Worm (Caenorhabditis elegans) whole organism, L1 larva: ENCODE data around the gene T21C9.11.

Source experiments
- C04F5.9 ChIP-seq: sonication (generic microtip); optimal IDR thresholded peaks from 2 replicates; lab custom pipeline; 2016; ENCODE audit warnings: missing genetic modification characterization, missing compliant biosample characterization
- C16A3.4 ChIP-seq: fragments of 150-350 bp; optimal IDR thresholded peaks from 2 replicates; lab custom pipeline; 2014; ENCODE audit warnings: missing biosample characterization, missing genetic modification characterization
- C34B4.2 ChIP-seq: sonication (generic microtip); optimal IDR thresholded peaks from 2 replicates; lab custom pipeline; 2017; ENCODE audit warnings: mild to moderate bottlenecking, missing genetic modification characterization, missing compliant biosample characterization
- F16B12.6 ChIP-seq: fragments of 150-350 bp; optimal IDR thresholded peaks from 2 replicates; lab custom pipeline; 2014; ENCODE audit warnings: missing biosample characterization, missing genetic modification characterization
- aha-1 ChIP-seq: fragments of 150-350 bp; optimal IDR thresholded peaks from 2 replicates; lab custom pipeline; 2014; ENCODE audit warnings: missing biosample characterization, missing genetic modification characterization
- alr-1 ChIP-seq: fragments of 200-800 bp; sonication (Bioruptor generic); optimal IDR thresholded peaks from 2 replicates; lab custom pipeline; 2018; ENCODE audit warnings: borderline replicate concordance, mild to moderate bottlenecking, missing genetic modification characterization, missing compliant biosample characterization
- aly-2 ChIP-seq: fragments of 150-350 bp; optimal IDR thresholded peaks from 2 replicates; lab custom pipeline; 2014; ENCODE audit warnings: missing biosample characterization, missing genetic modification characterization
- ama-1 ChIP-seq: fragments of 150-350 bp; optimal IDR thresholded peaks from 2 replicates; lab custom pipeline; 2014
- ceh-8 ChIP-seq: fragments of 200-800 bp; sonication (Bioruptor generic); optimal IDR thresholded peaks from 2 replicates; lab custom pipeline; 2018; ENCODE audit warnings: mild to moderate bottlenecking, missing genetic modification characterization, moderate library complexity, missing compliant biosample characterization
- dpl-1 ChIP-seq, 3 experiments: fragments of 150-350 bp in 2 of 3; sonication (generic microtip) in 1 of 3; optimal IDR thresholded peaks; 2 replicates each; lab custom pipeline; 2014 to 2017; ENCODE audit warnings: missing biosample characterization in 3 of 3, missing genetic modification characterization in 3 of 3, missing genetic modification reagents in 3 of 3
- dsc-1 ChIP-seq: sonication (generic microtip); optimal IDR thresholded peaks from 2 replicates; lab custom pipeline; 2016; ENCODE audit warnings: mild to moderate bottlenecking, missing genetic modification characterization, missing compliant biosample characterization
- efl-1 ChIP-seq, 4 experiments: fragments of 150-350 bp; optimal IDR thresholded peaks in 3 of 4; peaks in 1 of 4; 1 replicate in 1 of 4; 2 replicates in 3 of 4; lab custom pipeline; 2014; ENCODE audit warnings: missing biosample characterization in 2 of 4, missing genetic modification characterization in 2 of 4, missing genetic modification reagents in 2 of 4
- elt-2 ChIP-seq: sonication (generic microtip); optimal IDR thresholded peaks from 2 replicates; lab custom pipeline; 2016; ENCODE audit warnings: missing genetic modification characterization, mild to moderate bottlenecking, inconsistent platforms, missing compliant biosample characterization, missing genetic modification reagents
- fkh-10 ChIP-seq: sonication (generic microtip); optimal IDR thresholded peaks from 2 replicates; lab custom pipeline; 2017; ENCODE audit warnings: missing biosample characterization, missing genetic modification reagents, missing genetic modification characterization
- fos-1 ChIP-seq: fragments of 150-350 bp; optimal IDR thresholded peaks from 2 replicates; lab custom pipeline; 2014; ENCODE audit warnings: missing biosample characterization, missing genetic modification characterization
- hpl-2 ChIP-seq: fragments of 150-350 bp; optimal IDR thresholded peaks from 2 replicates; lab custom pipeline; 2014; ENCODE audit warnings: missing biosample characterization, missing genetic modification reagents, missing genetic modification characterization
- jun-1 ChIP-seq: fragments of 150-350 bp; optimal IDR thresholded peaks from 2 replicates; lab custom pipeline; 2014; ENCODE audit warnings: missing biosample characterization, missing genetic modification reagents, missing genetic modification characterization
- lin-14 ChIP-seq: fragments of 200-800 bp; sonication (Bioruptor generic); optimal IDR thresholded peaks from 2 replicates; lab custom pipeline; 2018; ENCODE audit warnings: mild to moderate bottlenecking, missing genetic modification characterization, moderate library complexity, missing compliant biosample characterization
- lin-35 ChIP-seq, 2 experiments: fragments of 150-350 bp; optimal IDR thresholded peaks; 2 replicates each; lab custom pipeline; 2014; ENCODE audit warnings: missing biosample characterization in 2 of 2, missing genetic modification characterization in 2 of 2, missing genetic modification reagents in 2 of 2
- lin-39 ChIP-seq: fragments of 150-350 bp; optimal IDR thresholded peaks from 2 replicates; lab custom pipeline; 2014; ENCODE audit warnings: missing biosample characterization, missing genetic modification reagents, missing genetic modification characterization
- mep-1 ChIP-seq: fragments of 150-350 bp; optimal IDR thresholded peaks from 2 replicates; lab custom pipeline; 2014; ENCODE audit warnings: missing biosample characterization, missing genetic modification characterization
- nhr-11 ChIP-seq: fragments of 150-350 bp; optimal IDR thresholded peaks from 2 replicates; lab custom pipeline; 2014; ENCODE audit warnings: missing biosample characterization, missing genetic modification characterization
- nhr-20 ChIP-seq: sonication (generic microtip); optimal IDR thresholded peaks from 2 replicates; lab custom pipeline; 2016; ENCODE audit warnings: mild to moderate bottlenecking, missing genetic modification characterization, missing compliant biosample characterization
- nhr-237 ChIP-seq: fragments of 150-350 bp; optimal IDR thresholded peaks from 2 replicates; lab custom pipeline; 2014; ENCODE audit warnings: missing biosample characterization, missing genetic modification characterization
- nhr-71 ChIP-seq: sonication (generic microtip); optimal IDR thresholded peaks from 2 replicates; lab custom pipeline; 2016; ENCODE audit warnings: mild to moderate bottlenecking, missing genetic modification characterization, moderate library complexity, missing compliant biosample characterization
- nhr-77 ChIP-seq: fragments of 150-350 bp; optimal IDR thresholded peaks from 2 replicates; lab custom pipeline; 2014; ENCODE audit warnings: missing biosample characterization, missing genetic modification characterization
- nhr-85 ChIP-seq: sonication (generic microtip); peaks from one replicate; lab custom pipeline; 2016; ENCODE audit warnings: missing genetic modification characterization, inconsistent platforms, missing compliant biosample characterization
- nhr-90 ChIP-seq: sonication (generic microtip); optimal IDR thresholded peaks from 2 replicates; lab custom pipeline; 2016; ENCODE audit warnings: mild to moderate bottlenecking, missing genetic modification characterization, missing compliant biosample characterization; ENCODE audit not compliant: poor library complexity
- pax-3 ChIP-seq: fragments of 200-800 bp; sonication (Bioruptor generic); optimal IDR thresholded peaks from 2 replicates; lab custom pipeline; 2018; ENCODE audit warnings: mild to moderate bottlenecking, missing genetic modification characterization, moderate library complexity, missing compliant biosample characterization
- pqm-1 ChIP-seq: sonication (generic microtip); optimal IDR thresholded peaks from 3 replicates; lab custom pipeline; 2017; ENCODE audit warnings: missing biosample characterization, missing genetic modification characterization
- skn-1 ChIP-seq: fragments of 150-350 bp; optimal IDR thresholded peaks from 2 replicates; lab custom pipeline; 2014; ENCODE audit warnings: missing biosample characterization, missing genetic modification characterization
- snpc-4 ChIP-seq: fragments of 150-350 bp; optimal IDR thresholded peaks from 2 replicates; lab custom pipeline; 2014; ENCODE audit warnings: missing biosample characterization, missing genetic modification characterization
- swsn-7 ChIP-seq: sonication (generic microtip); optimal IDR thresholded peaks from 2 replicates; lab custom pipeline; 2016; ENCODE audit warnings: missing genetic modification characterization, missing compliant biosample characterization
- tlp-1 ChIP-seq: fragments of 150-350 bp; optimal IDR thresholded peaks from 2 replicates; lab custom pipeline; 2014; ENCODE audit warnings: missing biosample characterization, missing genetic modification characterization
- unc-30 ChIP-seq: sonication (generic microtip); optimal IDR thresholded peaks from 2 replicates; lab custom pipeline; 2017; ENCODE audit warnings: missing biosample characterization, missing genetic modification characterization
- vab-15 ChIP-seq: sonication (generic microtip); optimal IDR thresholded peaks from 2 replicates; lab custom pipeline; 2017; ENCODE audit warnings: missing genotype, mild to moderate bottlenecking, missing genetic modification characterization, missing compliant biosample characterization
- zag-1 ChIP-seq: fragments of 150-350 bp; optimal IDR thresholded peaks from 2 replicates; lab custom pipeline; 2014; ENCODE audit warnings: missing biosample characterization, missing genetic modification characterization
- zip-4 ChIP-seq: fragments of 200-800 bp; sonication (Bioruptor generic); optimal IDR thresholded peaks from 2 replicates; lab custom pipeline; 2018; ENCODE audit warnings: mild to moderate bottlenecking, missing genetic modification characterization, moderate library complexity, missing compliant biosample characterization

The T21C9.11 gene

ce11 chrV:10597234-10597633 lies 2.5 kb upstream of the T21C9.11 start, which contains the start of gene T21C9.13:
TSS of gene T21C9.13 (plus strand) at chrV:10597266.
- no peak for TF ChIP-seq pax-3 (tag; lab: Kevin White, UChicago)
- TF ChIP-seq zag-1, result no peak
- no peak for TF ChIP-seq C04F5.9 (tag; lab: Kevin White, UChicago)
- no peak for TF ChIP-seq zip-4
- TF ChIP-seq dsc-1 (tag; lab: Kevin White, UChicago), result no peak
- TF ChIP-seq C34B4.2 (tag; lab: Kevin White, UChicago), result no peak
- TF ChIP-seq pqm-1 (tag; lab: Kevin White, UChicago), result no peak
- no peak for TF ChIP-seq ama-1 (lab: Kevin White, UChicago)
- no peak for TF ChIP-seq hpl-2
- no peak for TF ChIP-seq jun-1
- TF ChIP-seq skn-1, result no peak
- no peak for TF ChIP-seq ceh-8 (GFP tag; lab: Kevin White, UChicago)
- no peak for TF ChIP-seq mep-1 (tag; lab: Kevin White, UChicago)
- TF ChIP-seq F16B12.6 (tag; lab: Kevin White, UChicago), result no peak
- TF ChIP-seq alr-1, result no peak
- no peak for TF ChIP-seq unc-30 (tag; lab: Kevin White, UChicago)

- TF ChIP-seq vab-15 (tag; lab: Kevin White, UChicago) (no peak), fkh-10 (GFP tag; lab: Kevin White, UChicago) (no peak), tlp-1 (no peak), nhr-237 (tag; lab: Kevin White, UChicago) (no peak), elt-2 (no peak), dpl-1 (GFP tag; optimal IDR thresholded peaks at IDR 0.05; lab: Kevin White, UChicago) (no peak), nhr-90 (tag; lab: Kevin White, UChicago) (no peak), aly-2 (no peak), ceh-8 (GFP tag; lab: Kevin White, UChicago) (no peak), lin-39 (tag; lab: Kevin White, UChicago) (no peak), snpc-4 (tag; lab: Kevin White, UChicago) (no peak), lin-35 (GFP tag; optimal IDR thresholded peaks at IDR 0.05; lab: Kevin White, UChicago) (no peak), swsn-7 (tag; lab: Kevin White, UChicago) (no peak), efl-1 (optimal IDR thresholded peaks at IDR 0.05; lab: Kevin White, UChicago) (no peak), efl-1 (GFP tag; optimal IDR thresholded peaks at IDR 0.05 in 1 of 2; lab: Kevin White, UChicago) (no peak)
Observed at ce11 chrV:10592479-10592878, 2.2 kb downstream of the T21C9.11 start, which contains the start of gene T21C9.9. TSS of gene T21C9.9 (minus strand) at chrV:10592579.

- no peak for TF ChIP-seq lin-14
- TF ChIP-seq nhr-71, result peak; percentile 62
- peak; percentile 66 for TF ChIP-seq nhr-85
- TF ChIP-seq efl-1 (optimal IDR thresholded peaks at IDR 0.05; lab: Kevin White, UChicago), result no peak
- TF ChIP-seq efl-1 (GFP tag; optimal IDR thresholded peaks at IDR 0.05 in 1 of 2; lab: Kevin White, UChicago), result peak in 1 of 2 experiments; percentile 36
- peak in 1 of 2 experiments; percentile 43 for TF ChIP-seq lin-35 (GFP tag; optimal IDR thresholded peaks at IDR 0.05; lab: Kevin White, UChicago)
- TF ChIP-seq tlp-1, result peak; percentile 24
- TF ChIP-seq elt-2, result peak; percentile 83
- peak; percentile 32 for TF ChIP-seq nhr-20 (tag; lab: Kevin White, UChicago)
- TF ChIP-seq jun-1, result no peak
- TF ChIP-seq aha-1 (tag; lab: Kevin White, UChicago), result no peak
- no peak for TF ChIP-seq nhr-237 (tag; lab: Kevin White, UChicago)
- no peak for TF ChIP-seq C16A3.4
- no peak for TF ChIP-seq mep-1 (tag; lab: Kevin White, UChicago)
- no peak for TF ChIP-seq nhr-77 (tag; lab: Kevin White, UChicago)
Observed at ce11 chrV:10589774-10590528, 4.8 kb downstream of the T21C9.11 start, which contains the start of gene ttr-23. TSS of gene ttr-23 (minus strand) at chrV:10589860.

ce11 chrV:10588694-10589093 lies 6.0 kb downstream of the T21C9.11 start, which contains the start of gene srg-32:
TSS of gene srg-32 (minus strand) at chrV:10588794.
- TF ChIP-seq fos-1 (tag; lab: Kevin White, UChicago), result no peak
- TF ChIP-seq nhr-11, result no peak
- no peak for TF ChIP-seq mep-1 (tag; lab: Kevin White, UChicago)
